Worm (Caenorhabditis elegans) whole organism, L4 larva: ENCODE results near the gene clc-26.
A peak's percentile ranks its signal among the peaks of the same experiment; 100 is the strongest.

Experiments
- ZK546.5 ChIP-seq, 2 experiments: sonication (generic microtip); optimal IDR thresholded peaks; 2 replicates each; lab custom pipeline; 2017; ENCODE audit warnings: missing biosample characterization in 2 of 2, missing genetic modification characterization in 2 of 2
- arid-1 ChIP-seq: fragments of 200-800 bp; sonication (Bioruptor generic); conservative IDR thresholded peaks from 2 replicates; pipeline ENCODE4 v1.3.6; 2022; ENCODE audit warnings: missing genetic modification reagents, missing genetic modification characterization, missing compliant biosample characterization
- ceh-20 ChIP-seq: fragments of 200-800 bp; sonication (Bioruptor generic); IDR thresholded peaks from 2 replicates; pipeline ENCODE4 v1.3.6; 2022; ENCODE audit warnings: missing genetic modification reagents, missing genetic modification characterization, missing compliant biosample characterization
- ceh-44 ChIP-seq: fragments of 200-800 bp; sonication (Bioruptor generic); IDR thresholded peaks from 2 replicates; pipeline ENCODE4 v1.3.6; 2022; ENCODE audit warnings: missing genetic modification reagents, missing genetic modification characterization, missing compliant biosample characterization
- daf-16 ChIP-seq, 3 experiments: sonication (generic microtip); optimal IDR thresholded peaks; 2 replicates each; lab custom pipeline; 2016 to 2017; ENCODE audit warnings: missing genetic modification characterization in 3 of 3, missing genetic modification reagents in 3 of 3, mild to moderate bottlenecking in 2 of 3, missing compliant biosample characterization in 2 of 3, missing biosample characterization in 1 of 3, moderate library complexity in 1 of 3
- dmd-6 ChIP-seq: fragments of 200-800 bp; sonication (Bioruptor generic); IDR thresholded peaks from 2 replicates; pipeline ENCODE4 v1.3.6; 2022; ENCODE audit warnings: missing genetic modification reagents, missing genetic modification characterization, missing compliant biosample characterization
- dmd-8 ChIP-seq: fragments of 200-800 bp; sonication (Bioruptor generic); IDR thresholded peaks from 2 replicates; pipeline ENCODE4 v1.3.6; 2022; ENCODE audit warnings: missing genetic modification characterization, missing compliant biosample characterization
- dpl-1 ChIP-seq: fragments of 150-350 bp; optimal IDR thresholded peaks from 2 replicates; lab custom pipeline; 2014; ENCODE audit warnings: missing biosample characterization, missing genetic modification reagents, missing genetic modification characterization
- dve-1 ChIP-seq: sonication (generic microtip); optimal IDR thresholded peaks from 2 replicates; lab custom pipeline; 2017; ENCODE audit warnings: antibody characterized with exemption, mild to moderate bottlenecking, missing genetic modification characterization, missing compliant biosample characterization; ENCODE audit not compliant: insufficient read depth
- fkh-10 ChIP-seq: fragments of 150-350 bp; optimal IDR thresholded peaks from 2 replicates; lab custom pipeline; 2014; ENCODE audit warnings: missing biosample characterization, missing genetic modification reagents, missing genetic modification characterization
- hlh-11 ChIP-seq: fragments of 200-800 bp; sonication (Bioruptor generic); optimal IDR thresholded peaks from 2 replicates; lab custom pipeline; 2018; ENCODE audit warnings: mild to moderate bottlenecking, missing genetic modification characterization, missing compliant biosample characterization
- lin-13 ChIP-seq: fragments of 150-350 bp; optimal IDR thresholded peaks from 2 replicates; lab custom pipeline; 2014; ENCODE audit warnings: missing biosample characterization, missing genetic modification reagents, missing genetic modification characterization
- lin-38 ChIP-seq: fragments of 200-800 bp; sonication (Bioruptor generic); IDR thresholded peaks from 2 replicates; pipeline ENCODE4 v1.3.6; 2022; ENCODE audit warnings: missing genetic modification reagents, missing genetic modification characterization, missing compliant biosample characterization
- lsy-2 ChIP-seq, 2 experiments: fragments of 150-350 bp in 1 of 2; sonication (generic microtip) in 1 of 2; optimal IDR thresholded peaks; 2 replicates each; lab custom pipeline; 2014 to 2017; ENCODE audit warnings: missing biosample characterization in 2 of 2, missing genetic modification characterization in 2 of 2
- madf-5 ChIP-seq, 2 experiments: fragments of 200-800 bp; sonication (Bioruptor generic); IDR thresholded peaks; 2 replicates each; pipeline ENCODE4 v1.3.6; 2022; ENCODE audit warnings: missing compliant biosample characterization in 2 of 2, missing genetic modification characterization in 2 of 2
- mdl-1 ChIP-seq, 2 experiments: fragments of 150-350 bp in 1 of 2; sonication (generic microtip) in 1 of 2; optimal IDR thresholded peaks; 2 replicates each; lab custom pipeline; 2014 to 2017; ENCODE audit warnings: missing biosample characterization in 2 of 2, missing genetic modification characterization in 2 of 2
- mep-1 ChIP-seq: fragments of 150-350 bp; sonication (generic microtip); optimal IDR thresholded peaks from 3 replicates; lab custom pipeline; 2014; ENCODE audit warnings: missing biosample characterization, missing genetic modification characterization
- mes-2 ChIP-seq: sonication (generic microtip); optimal IDR thresholded peaks from 2 replicates; lab custom pipeline; 2016; ENCODE audit warnings: missing genotype, mild to moderate bottlenecking, missing genetic modification characterization, missing compliant biosample characterization; ENCODE audit not compliant: poor library complexity, severe bottlenecking
- nhr-102 ChIP-seq: sonication (generic microtip); optimal IDR thresholded peaks from 2 replicates; lab custom pipeline; 2016; ENCODE audit warnings: mild to moderate bottlenecking, missing genetic modification characterization, moderate library complexity, missing compliant biosample characterization
- nhr-11 ChIP-seq: fragments of 150-350 bp; optimal IDR thresholded peaks from 2 replicates; lab custom pipeline; 2014; ENCODE audit warnings: missing biosample characterization, missing genetic modification characterization
- nhr-237 ChIP-seq: sonication (generic microtip); optimal IDR thresholded peaks from 2 replicates; lab custom pipeline; 2017; ENCODE audit warnings: missing biosample characterization, missing genetic modification characterization
- nhr-28 ChIP-seq: fragments of 150-350 bp; optimal IDR thresholded peaks from 2 replicates; lab custom pipeline; 2014; ENCODE audit warnings: missing biosample characterization, missing genetic modification characterization
- nhr-41 ChIP-seq: fragments of 200-800 bp; sonication (Bioruptor generic); IDR thresholded peaks from 2 replicates; pipeline ENCODE4 v1.3.6; 2022; ENCODE audit warnings: missing genetic modification reagents, missing genetic modification characterization, missing compliant biosample characterization
- pqm-1 ChIP-seq: sonication (generic microtip); optimal IDR thresholded peaks from 2 replicates; lab custom pipeline; 2017; ENCODE audit warnings: missing biosample characterization, missing genetic modification characterization
- rbr-2 ChIP-seq: sonication (generic microtip); optimal IDR thresholded peaks from 2 replicates; lab custom pipeline; 2016; ENCODE audit warnings: missing genotype, missing genetic modification characterization, missing compliant biosample characterization
- set-16 ChIP-seq: fragments of 200-800 bp; sonication (Bioruptor generic); IDR thresholded peaks from 2 replicates; pipeline ENCODE4 v1.3.6; 2022; ENCODE audit warnings: missing genetic modification reagents, missing genetic modification characterization, missing compliant biosample characterization
- spr-1 ChIP-seq: sonication (generic microtip); optimal IDR thresholded peaks from 2 replicates; lab custom pipeline; 2016; ENCODE audit warnings: mild to moderate bottlenecking, missing genetic modification characterization, missing compliant biosample characterization
- tra-1 ChIP-seq: fragments of 200-800 bp; sonication (Bioruptor generic); IDR thresholded peaks from 2 replicates; pipeline ENCODE4 v1.3.6; 2022; ENCODE audit warnings: missing genetic modification reagents, missing genetic modification characterization, missing compliant biosample characterization
- unc-62 ChIP-seq, 3 experiments: fragments of 150-350 bp in 1 of 3; sonication (generic microtip); optimal IDR thresholded peaks in 2 of 3; peaks in 1 of 3; 1 replicate in 1 of 3; 2 replicates in 2 of 3; lab custom pipeline; 2014 to 2017; ENCODE audit warnings: missing biosample characterization in 3 of 3, missing genetic modification characterization in 3 of 3, missing genetic modification reagents in 3 of 3, missing genotype in 1 of 3
- zag-1 ChIP-seq: fragments of 150-350 bp; optimal IDR thresholded peaks from 2 replicates; lab custom pipeline; 2014; ENCODE audit warnings: missing biosample characterization, missing genetic modification characterization
- zfp-3 ChIP-seq: fragments of 200-800 bp; sonication (Bioruptor generic); conservative IDR thresholded peaks from 2 replicates; pipeline ENCODE4 v1.3.6; 2022; ENCODE audit warnings: missing genetic modification reagents, missing genetic modification characterization, missing compliant biosample characterization
- ztf-11 ChIP-seq: fragments of 150-350 bp; optimal IDR thresholded peaks from 2 replicates; lab custom pipeline; 2014; ENCODE audit warnings: missing biosample characterization, missing genetic modification characterization

Gene clc-26

DNA sequence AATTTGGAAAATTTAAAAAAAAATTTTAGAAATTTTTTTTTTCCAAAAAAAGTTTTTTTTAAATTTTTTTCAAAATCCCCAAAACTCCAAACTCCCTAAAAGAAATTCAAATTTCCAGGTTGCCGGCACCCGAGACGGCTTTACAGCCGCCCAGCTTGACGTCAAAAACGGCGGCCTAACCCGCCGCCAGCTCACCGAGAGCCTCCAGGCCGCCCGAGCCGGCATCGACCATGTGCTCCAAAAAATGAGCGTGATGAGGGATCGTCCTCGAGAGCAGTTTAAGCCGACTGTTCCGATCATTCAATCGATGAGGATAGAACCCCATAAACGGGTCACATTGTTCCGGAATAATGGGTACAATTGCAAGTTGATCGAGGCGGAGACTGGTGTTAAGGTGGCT lies 12.9 kb upstream of the clc-26 start:
- TF ChIP-seq set-16 (GFP tag; lab: Robert Waterston, UW) (peak; percentile 85), tra-1 (GFP tag; lab: Robert Waterston, UW) (no peak)

DNA sequence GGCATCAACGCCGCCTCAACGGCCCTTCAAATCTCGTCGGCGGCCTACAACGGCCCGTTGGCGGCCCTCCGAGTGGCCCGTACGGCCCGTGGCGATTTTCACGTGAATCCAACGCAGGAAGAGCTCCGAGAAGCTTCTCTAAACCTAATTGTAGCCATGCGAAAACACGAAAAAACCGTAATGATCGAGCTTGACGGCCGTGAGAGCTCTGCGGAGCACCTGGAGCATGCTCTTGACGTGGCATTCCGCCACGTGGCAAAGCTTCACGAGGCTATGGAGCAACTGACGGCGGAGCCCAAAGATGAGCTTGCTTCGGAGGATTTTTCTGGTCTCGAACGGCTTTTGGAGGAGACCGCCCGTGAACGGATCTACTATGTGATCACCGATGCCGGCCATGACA lies 9.2 kb upstream of the clc-26 start:
- TF ChIP-seq set-16 (GFP tag; lab: Robert Waterston, UW) (peak; percentile 70), zfp-3 (GFP tag; lab: Robert Waterston, UW) (no peak)

DNA sequence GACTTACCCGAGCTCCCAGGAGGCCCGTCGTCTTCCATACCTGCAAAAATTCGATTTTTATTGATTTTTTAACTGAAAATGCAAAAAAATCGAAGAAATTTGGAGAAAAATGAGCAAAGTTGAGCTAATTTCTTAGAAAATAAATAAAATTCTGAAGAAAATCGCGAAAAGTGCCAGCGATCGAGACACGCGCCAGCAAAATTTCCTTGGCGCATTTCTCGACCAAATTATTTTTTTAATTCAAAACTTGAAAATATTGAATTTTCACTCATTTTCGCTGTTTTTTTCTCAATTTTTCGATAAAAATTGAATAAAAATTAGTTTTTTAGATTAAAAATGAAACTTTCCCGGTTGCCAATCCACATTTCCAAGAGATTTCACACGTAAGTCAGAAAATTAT lies 6.3 kb upstream of the clc-26 start, which contains the start of the genes chin-1 and BE0003N10.1:
TSS of gene chin-1 (minus strand) at position 40 of the 400 bp plus-strand sequence.
TSS of gene BE0003N10.1 (plus strand) at position 320 of the 400 bp plus-strand sequence.
- peak; percentile 37 for TF ChIP-seq dve-1 (tag; lab: Kevin White, UChicago)
- TF ChIP-seq rbr-2 (tag; lab: Kevin White, UChicago): peak; percentile 12
- TF ChIP-seq dpl-1 (GFP tag; lab: Kevin White, UChicago): peak; percentile 64
- no peak for TF ChIP-seq ceh-44 (GFP tag; lab: Robert Waterston, UW)
- no peak for TF ChIP-seq arid-1
- peak; percentile 63 for TF ChIP-seq mes-2 (tag; lab: Kevin White, UChicago)
- no peak for TF ChIP-seq hlh-11 (tag; lab: Kevin White, UChicago)
- TF ChIP-seq fkh-10: peak; percentile 5
- TF ChIP-seq daf-16 (GFP tag; optimal IDR thresholded peaks at IDR 0.05; lab: Kevin White, UChicago): no peak
- TF ChIP-seq daf-16 (tag; optimal IDR thresholded peaks at IDR 0.05; lab: Kevin White, UChicago): peak; percentile 36
- peak; percentile 7 for TF ChIP-seq nhr-102 (tag; lab: Kevin White, UChicago)
- peak; percentile 66 for TF ChIP-seq lin-38
- TF ChIP-seq ztf-11 (tag; lab: Kevin White, UChicago): no peak
- TF ChIP-seq lin-13 (GFP tag; lab: Kevin White, UChicago): peak; percentile 27
- peak in 1 of 2 experiments; percentile 76 for TF ChIP-seq lsy-2 (tag; optimal IDR thresholded peaks at IDR 0.05; lab: Kevin White, UChicago)
- peak; percentile 3 for TF ChIP-seq mep-1

DNA sequence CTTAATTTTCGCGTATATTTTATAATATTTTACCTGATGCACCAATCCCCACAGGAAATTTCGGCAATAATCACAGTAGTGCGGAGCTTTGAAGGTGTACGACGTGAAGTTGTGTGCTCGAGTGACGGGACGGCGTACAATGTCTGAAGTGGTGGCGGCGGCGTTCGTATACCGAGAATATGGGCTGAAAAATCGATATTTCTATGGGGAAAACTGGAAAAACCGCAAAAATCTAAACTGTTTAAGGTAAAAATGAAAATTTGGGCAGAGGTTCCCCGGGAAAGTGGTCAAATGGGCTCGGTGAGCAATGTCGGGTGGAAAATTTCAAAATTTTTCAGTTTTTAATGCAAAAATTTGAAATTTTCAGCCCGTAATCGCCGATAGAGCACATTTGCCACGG lies 4.0 kb upstream of the clc-26 start:
- TF ChIP-seq fkh-10: no peak
- TF ChIP-seq ZK546.5 (tag; optimal IDR thresholded peaks at IDR 0.05; lab: Kevin White, UChicago): no peak
- no peak for TF ChIP-seq nhr-237 (tag; lab: Kevin White, UChicago)
- TF ChIP-seq zag-1 (tag; lab: Kevin White, UChicago): no peak

DNA sequence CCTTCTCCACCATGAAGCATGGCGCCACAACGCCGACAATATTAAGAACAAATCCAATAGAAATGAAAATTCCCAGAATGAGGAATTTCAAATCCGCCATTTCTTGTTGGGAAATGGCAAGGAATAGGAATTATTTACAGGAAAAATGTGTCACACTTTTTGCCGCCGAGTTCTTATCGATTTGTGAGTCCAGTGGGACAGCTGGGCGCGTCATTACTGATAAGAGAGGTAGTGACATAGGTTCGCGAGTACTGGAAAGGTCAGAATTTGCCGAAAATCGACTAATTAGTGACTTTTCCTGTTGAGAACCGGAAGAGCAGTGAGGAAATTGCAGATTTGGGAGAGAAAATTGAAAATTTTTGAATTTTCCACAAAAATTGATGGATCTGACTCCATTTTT lies 2.6 kb downstream of the clc-26 start:
- TF ChIP-seq dmd-8 (no peak), nhr-11 (no peak), pqm-1 (peak; percentile 70), nhr-28 (tag; lab: Kevin White, UChicago) (peak; percentile 35), daf-16 (GFP tag; optimal IDR thresholded peaks at IDR 0.05; lab: Kevin White, UChicago) (no peak), daf-16 (tag; optimal IDR thresholded peaks at IDR 0.05; lab: Kevin White, UChicago) (peak; percentile 32), lin-13 (GFP tag; lab: Kevin White, UChicago) (no peak), spr-1 (tag; lab: Kevin White, UChicago) (no peak), mdl-1 (tag; optimal IDR thresholded peaks at IDR 0.05; lab: Kevin White, UChicago) (no peak), ceh-20 (GFP tag; lab: Robert Waterston, UW) (no peak), dmd-6 (peak; percentile 67; the same call in 1 of the 2 replicates), madf-5 (GFP tag; IDR thresholded peaks at IDR 0.05; lab: Robert Waterston, UW) (no peak), hlh-11 (tag; lab: Kevin White, UChicago) (peak; percentile 70)

DNA sequence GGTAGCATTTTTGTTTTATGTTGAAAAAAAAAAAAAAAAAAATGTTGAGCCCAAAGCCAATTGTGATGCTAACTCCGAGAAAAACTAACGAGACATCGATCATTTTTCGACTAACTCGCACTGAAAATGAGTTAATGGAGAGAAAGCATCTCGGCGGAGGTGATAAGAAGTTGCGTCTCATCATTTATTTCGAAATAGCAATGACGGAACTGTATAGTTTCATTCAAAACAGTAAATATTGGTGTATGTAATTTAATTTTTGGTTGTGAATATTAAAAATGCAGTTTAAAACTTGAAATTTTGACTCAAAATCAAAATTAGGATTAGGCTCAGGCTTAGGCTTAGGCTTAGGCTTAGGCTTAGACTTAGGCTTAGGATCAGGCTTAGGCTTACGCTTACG lies 4.6 kb downstream of the clc-26 start, which contains the start of gene clc-25:
TSS of gene clc-25 (minus strand) at position 101 of the 400 bp plus-strand sequence.
- TF ChIP-seq unc-62 (GFP tag; optimal IDR thresholded peaks at IDR 0.05 in 1 of 2; lab: Kevin White, UChicago) (peak in 1 of 2 experiments; percentile 69), unc-62 (tag; optimal IDR thresholded peaks at IDR 0.05; lab: Kevin White, UChicago) (no peak), daf-16 (GFP tag; optimal IDR thresholded peaks at IDR 0.05; lab: Kevin White, UChicago) (no peak), daf-16 (tag; optimal IDR thresholded peaks at IDR 0.05; lab: Kevin White, UChicago) (peak; percentile 3), pqm-1 (peak; percentile 14), nhr-41 (no peak)
